Worm (Caenorhabditis elegans) whole organism, midembryonic: ENCODE measurements around the gene cld-9.

Source experiments
- T22C8.4 ChIP-seq: fragments of 200-800 bp; sonication (Bioruptor generic); IDR thresholded peaks from 2 replicates; pipeline ENCODE4 v1.3.6; 2022; ENCODE audit warnings: missing genetic modification characterization, missing compliant biosample characterization
- flt-1 ChIP-seq: fragments of 200-800 bp; sonication (Bioruptor generic); IDR thresholded peaks from 2 replicates; pipeline ENCODE4 v1.3.6; 2022; ENCODE audit warnings: missing genetic modification characterization, missing compliant biosample characterization
- med-1 ChIP-seq: sonication (generic microtip); optimal IDR thresholded peaks from 2 replicates; lab custom pipeline; 2017; ENCODE audit warnings: missing genetic modification characterization, mild to moderate bottlenecking, missing compliant biosample characterization, antibody characterized with exemption, missing genetic modification reagents; ENCODE audit not compliant: insufficient read depth
- ztf-23 ChIP-seq: fragments of 200-800 bp; sonication (Bioruptor generic); IDR thresholded peaks from 2 replicates; pipeline ENCODE4 v1.3.6; 2022; ENCODE audit warnings: missing genetic modification reagents, missing genetic modification characterization, missing compliant biosample characterization

ce11 chrV:13716531-13716930, 35.2 kb downstream of the cld-9 start, which contains the start of gene T01D3.6:
- TF ChIP-seq T22C8.4 (GFP tag; lab: Robert Waterston, UW): no peak
- no peak for TF ChIP-seq ztf-23 (GFP tag; lab: Robert Waterston, UW)
- TF ChIP-seq flt-1: no peak
- no peak for TF ChIP-seq med-1 (GFP tag; lab: Kevin White, UChicago)
